Worm (Caenorhabditis elegans): Measurements from ENCODE around the gene hlh-31.

DNA sequence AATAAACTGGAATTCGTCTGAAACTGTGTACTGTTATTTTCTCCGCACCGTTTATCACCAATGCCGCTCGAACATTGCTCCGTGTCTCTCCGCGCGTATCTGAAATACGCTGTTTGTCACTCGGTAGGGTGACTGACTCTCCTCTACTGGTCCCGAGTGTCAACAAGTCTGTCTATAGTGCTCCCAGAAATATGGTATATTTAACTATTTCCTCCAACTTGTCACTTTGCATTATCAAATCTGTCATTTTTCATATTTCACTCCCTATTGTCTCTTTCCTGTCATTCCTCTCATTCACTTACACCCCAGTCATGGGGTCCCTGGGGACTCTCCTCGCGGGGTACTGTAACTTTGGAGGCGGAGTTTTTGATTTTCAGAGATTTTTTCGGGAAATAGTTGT is 3.0 kb upstream of the hlh-31 start, which contains the start of gene hlh-17:
- TF ChIP-seq nhr-11 (tag; optimal IDR thresholded peaks at IDR 0.05) (no peak), unc-62 (GFP tag; optimal IDR thresholded peaks at IDR 0.05) (no peak), ama-1 (optimal IDR thresholded peaks at IDR 0.05) (no peak), nhr-237 (tag; optimal IDR thresholded peaks at IDR 0.05) (no peak), nhr-12 (tag; optimal IDR thresholded peaks at IDR 0.05) (no peak)
